Fruit fly (Drosophila melanogaster): ENCODE data around the gene CG4168.

CG4168 gene

DNA sequence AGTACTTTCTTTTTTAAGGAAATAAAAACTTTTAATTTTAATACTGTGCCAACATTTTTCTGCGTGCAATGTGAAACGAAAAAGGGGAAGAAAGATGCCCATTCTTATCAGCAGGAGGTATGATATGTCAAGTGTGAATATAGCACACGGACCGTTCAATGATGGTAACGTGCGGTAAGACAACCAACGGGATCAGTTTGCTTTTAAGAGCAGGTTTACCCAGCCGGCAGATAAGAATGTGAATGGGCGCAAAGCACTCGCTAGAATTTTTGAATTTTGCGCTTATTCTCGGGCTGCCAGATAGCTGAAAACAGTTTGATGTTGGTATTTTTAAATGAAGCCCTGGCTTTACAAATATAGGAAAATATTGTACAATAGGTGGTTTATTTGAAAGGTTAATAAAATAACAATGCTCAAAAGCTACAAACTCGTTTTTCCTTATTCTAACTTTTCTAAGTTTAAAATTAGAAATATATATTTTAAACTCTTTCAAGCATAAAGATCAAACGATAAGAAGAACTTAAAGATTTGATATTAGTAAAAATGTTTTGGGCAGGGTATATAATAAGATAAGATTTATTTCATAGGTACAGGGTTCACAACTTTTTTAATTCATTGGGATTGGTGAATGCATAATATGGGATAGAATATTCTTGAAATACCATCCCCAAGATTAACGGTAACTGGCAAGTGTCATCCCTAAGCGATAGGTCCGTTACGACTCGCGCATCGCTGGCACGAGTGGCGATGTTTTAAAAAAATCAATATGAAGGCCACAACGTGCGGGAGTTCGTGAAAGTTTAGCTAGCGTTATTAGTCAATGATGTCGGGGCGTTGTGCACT, 48.1 kb upstream of the CG4168 start, which contains the start of gene dao (continued):
- TF ChIP-seq Ets65A (GFP tag) (peak; percentile 97), CG32532 (GFP tag; IDR thresholded peaks at IDR 0.05) (peak; percentile 57), inv (GFP tag; IDR thresholded peaks at IDR 0.05; ENCODE audit: partially characterized antibody) (peak; percentile 63), CG8924 (tag; optimal IDR thresholded peaks at IDR 0.05) (peak; percentile 21)

DNA sequence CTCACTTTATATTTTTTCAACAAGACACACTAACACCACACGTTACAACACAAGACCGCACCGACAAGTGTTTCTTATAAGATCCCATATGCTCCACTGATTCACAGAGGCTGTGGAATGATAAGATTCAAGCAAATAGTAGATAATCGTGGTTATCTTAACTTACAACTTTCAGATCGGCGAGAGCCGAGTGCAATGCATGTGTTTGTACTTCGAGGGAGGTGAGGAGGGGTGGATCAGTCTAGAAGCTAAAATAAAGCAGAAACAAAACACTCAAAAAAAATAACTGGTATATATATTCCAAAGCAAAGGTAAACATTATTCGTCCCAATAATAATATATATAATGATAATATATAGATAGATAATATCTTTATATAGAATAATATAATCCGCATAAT, 47.4 kb upstream of the CG4168 start, which contains the start of gene ZnT35C:
ZnT35C (minus strand) TSS at position 101 of the 400 bp plus-strand sequence.
- TF ChIP-seq MTF-1 (GFP tag; optimal IDR thresholded peaks at IDR 0.05; ENCODE audit: borderline replicate concordance) (peak; percentile 66), gem (tag; optimal IDR thresholded peaks at IDR 0.05) (peak; percentile 10), CG1529 (GFP tag; optimal IDR thresholded peaks at IDR 0.05) (no peak)

DNA sequence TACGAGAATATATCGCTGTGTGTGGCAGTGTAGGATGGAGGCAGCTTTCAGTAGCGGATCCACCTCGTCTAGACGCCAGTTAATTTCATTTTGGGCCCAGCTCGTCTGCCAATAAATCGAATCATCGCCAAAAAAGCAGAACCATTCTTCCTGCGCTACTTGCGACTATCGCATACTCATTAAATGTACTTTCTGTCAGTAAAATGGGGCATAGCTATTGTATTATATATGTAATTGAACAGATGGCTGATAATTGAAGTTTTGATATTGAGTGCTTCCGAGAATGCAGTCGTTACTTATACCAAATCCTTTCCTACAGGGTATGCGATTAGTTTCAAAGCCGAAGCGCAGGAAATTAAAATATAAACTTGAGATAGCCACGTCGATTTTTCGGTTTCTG, 44.4 kb upstream of the CG4168 start:
- TF ChIP-seq esg (GFP tag; conservative IDR thresholded peaks at IDR 0.05): no peak
- no peak for TF ChIP-seq CG12744 (GFP tag; optimal IDR thresholded peaks at IDR 0.05)
- no peak for TF ChIP-seq CG43689 (GFP tag; IDR thresholded peaks at IDR 0.05)
- no peak for TF ChIP-seq shn (GFP tag; optimal IDR thresholded peaks at IDR 0.05)
- peak; percentile 12; the same call in 1 of the 2 replicates for TF ChIP-seq inv (GFP tag; IDR thresholded peaks at IDR 0.05; ENCODE audit: partially characterized antibody)
- no peak for TF ChIP-seq CG6765 (GFP tag; optimal IDR thresholded peaks at IDR 0.05)
- no peak for TF ChIP-seq scrt (GFP tag; optimal IDR thresholded peaks at IDR 0.05)
- TF ChIP-seq peb (GFP tag; IDR thresholded peaks at IDR 0.05): no peak
- TF ChIP-seq Gsc (GFP tag; IDR thresholded peaks at IDR 0.05): no peak
- TF ChIP-seq ap (GFP tag; IDR thresholded peaks at IDR 0.05): no peak
- TF ChIP-seq hbn (GFP tag; IDR thresholded peaks at IDR 0.05; ENCODE audit: partially characterized antibody): no peak
- peak; percentile 58; the same call in 2 of the 3 replicates for TF ChIP-seq CG14860 (GFP tag; IDR thresholded peaks at IDR 0.05; ENCODE audit: partially characterized antibody)
- no peak for TF ChIP-seq CG7786 (GFP tag; optimal IDR thresholded peaks at IDR 0.05)
- TF ChIP-seq Poxn (GFP tag; IDR thresholded peaks at IDR 0.05): no peak
- no peak for TF ChIP-seq CG9215 (GFP tag; IDR thresholded peaks at IDR 0.05)
- no peak for TF ChIP-seq ash1 (GFP tag; optimal IDR thresholded peaks at IDR 0.05)
- TF ChIP-seq CG8478 (optimal IDR thresholded peaks at IDR 0.05): no peak
- no peak for TF ChIP-seq CG15696 (tag; optimal IDR thresholded peaks at IDR 0.05)
- TF ChIP-seq oc (tag; optimal IDR thresholded peaks at IDR 0.05): no peak
- peak; percentile 63; the same call in 1 of the 2 replicates for TF ChIP-seq nerfin-2 (GFP tag; IDR thresholded peaks at IDR 0.05; ENCODE audit: partially characterized antibody)
- peak; percentile 53; the same call in 2 of the 3 replicates for TF ChIP-seq CG16813 (GFP tag; IDR thresholded peaks at IDR 0.05; ENCODE audit: partially characterized antibody)
- TF ChIP-seq klu (GFP tag; IDR thresholded peaks at IDR 0.05): no peak
- no peak for TF ChIP-seq CG17359 (tag; optimal IDR thresholded peaks at IDR 0.05)
- no peak for TF ChIP-seq bigmax (GFP tag; optimal IDR thresholded peaks at IDR 0.05)
- no peak for TF ChIP-seq tx (GFP tag; optimal IDR thresholded peaks at IDR 0.05)
- no peak for TF ChIP-seq CHES-1-like (GFP tag; optimal IDR thresholded peaks at IDR 0.05)
- TF ChIP-seq az2 (GFP tag; optimal IDR thresholded peaks at IDR 0.05): no peak
- peak; percentile 19 for TF ChIP-seq sens (GFP tag)
- TF ChIP-seq CG12299 (tag; optimal IDR thresholded peaks at IDR 0.05): no peak
- no peak for TF ChIP-seq cas (GFP tag; IDR thresholded peaks at IDR 0.05)
- no peak for TF ChIP-seq MTF-1 (GFP tag; optimal IDR thresholded peaks at IDR 0.05; ENCODE audit: borderline replicate concordance)
- TF ChIP-seq sd (tag; optimal IDR thresholded peaks at IDR 0.05): no peak
- TF ChIP-seq CG31388 (GFP tag; optimal IDR thresholded peaks at IDR 0.05): no peak
- no peak for TF ChIP-seq CG32532 (GFP tag; IDR thresholded peaks at IDR 0.05)
- TF ChIP-seq CG7556 (GFP tag; optimal IDR thresholded peaks at IDR 0.05): no peak
- no peak for TF ChIP-seq CG10565 (GFP tag; optimal IDR thresholded peaks at IDR 0.05)
- no peak for TF ChIP-seq Hmr (GFP tag; optimal IDR thresholded peaks at IDR 0.05)
- TF ChIP-seq HLH4C (GFP tag; IDR thresholded peaks at IDR 0.05; ENCODE audit: partially characterized antibody): peak; percentile 66; the same call in 2 of the 3 replicates
- TF ChIP-seq NC2α (GFP tag; optimal IDR thresholded peaks at IDR 0.05): no peak
- no peak for TF ChIP-seq CG11085 (GFP tag; IDR thresholded peaks at IDR 0.05)
- no peak for TF ChIP-seq Gug (GFP tag; IDR thresholded peaks at IDR 0.05)

Measured in whole organism, embryonic.